Fruit fly (Drosophila melanogaster): ENCODE results near the gene CG12229.

Gene CG12229

dm6 chr3L:17402399-17402798 is 33.8 kb downstream of the CG12229 start:
- TF ChIP-seq EcR (GFP tag; optimal IDR thresholded peaks at IDR 0.05) (no peak), psq (optimal IDR thresholded peaks at IDR 0.05) (no peak), Dll (optimal IDR thresholded peaks at IDR 0.05) (no peak), CG8478 (optimal IDR thresholded peaks at IDR 0.05) (no peak), pan (optimal IDR thresholded peaks at IDR 0.05) (no peak)

dm6 chr3L:17401411-17401810 is 34.8 kb downstream of the CG12229 start:
- TF ChIP-seq psq (optimal IDR thresholded peaks at IDR 0.05): no peak
- TF ChIP-seq usp (GFP tag; optimal IDR thresholded peaks at IDR 0.05): no peak
- TF ChIP-seq Dll (optimal IDR thresholded peaks at IDR 0.05): no peak
- no peak for TF ChIP-seq CG8478 (optimal IDR thresholded peaks at IDR 0.05)
- TF ChIP-seq EcR (GFP tag; optimal IDR thresholded peaks at IDR 0.05): no peak
- TF ChIP-seq pan (optimal IDR thresholded peaks at IDR 0.05): no peak

- TF ChIP-seq pan (optimal IDR thresholded peaks at IDR 0.05): no peak
Measured at dm6 chr3L:17400911-17401310, 35.3 kb downstream of the CG12229 start.

- TF ChIP-seq psq (optimal IDR thresholded peaks at IDR 0.05) (no peak), Dll (optimal IDR thresholded peaks at IDR 0.05) (no peak), usp (GFP tag; optimal IDR thresholded peaks at IDR 0.05) (no peak), pan (optimal IDR thresholded peaks at IDR 0.05) (no peak)
Measured at dm6 chr3L:17399014-17399413, 37.2 kb downstream of the CG12229 start.

dm6 chr3L:17394435-17395017 is 41.7 kb downstream of the CG12229 start:
- TF ChIP-seq Dll (optimal IDR thresholded peaks at IDR 0.05) (no peak), EcR (GFP tag; optimal IDR thresholded peaks at IDR 0.05) (no peak), pan (optimal IDR thresholded peaks at IDR 0.05) (no peak), CG8478 (optimal IDR thresholded peaks at IDR 0.05) (no peak), usp (GFP tag; optimal IDR thresholded peaks at IDR 0.05) (no peak), psq (optimal IDR thresholded peaks at IDR 0.05) (no peak)

dm6 chr3L:17393098-17393497 is 43.1 kb downstream of the CG12229 start:
- TF ChIP-seq usp (GFP tag; optimal IDR thresholded peaks at IDR 0.05): no peak
- TF ChIP-seq pan (optimal IDR thresholded peaks at IDR 0.05): no peak
- TF ChIP-seq CG8478 (optimal IDR thresholded peaks at IDR 0.05): no peak
- TF ChIP-seq psq (optimal IDR thresholded peaks at IDR 0.05): no peak
- no peak for TF ChIP-seq EcR (GFP tag; optimal IDR thresholded peaks at IDR 0.05)
- TF ChIP-seq Dll (optimal IDR thresholded peaks at IDR 0.05): no peak

dm6 chr3L:17392412-17392811 is 43.8 kb downstream of the CG12229 start:
- TF ChIP-seq usp (GFP tag; optimal IDR thresholded peaks at IDR 0.05) (no peak), psq (optimal IDR thresholded peaks at IDR 0.05) (no peak), EcR (GFP tag; optimal IDR thresholded peaks at IDR 0.05) (no peak), CG8478 (optimal IDR thresholded peaks at IDR 0.05) (no peak), pan (optimal IDR thresholded peaks at IDR 0.05) (no peak), Dll (optimal IDR thresholded peaks at IDR 0.05) (no peak)

- TF ChIP-seq CG8478 (optimal IDR thresholded peaks at IDR 0.05) (no peak), EcR (GFP tag; optimal IDR thresholded peaks at IDR 0.05) (no peak), Dll (optimal IDR thresholded peaks at IDR 0.05) (no peak), psq (optimal IDR thresholded peaks at IDR 0.05) (no peak), usp (GFP tag; optimal IDR thresholded peaks at IDR 0.05) (no peak), pan (optimal IDR thresholded peaks at IDR 0.05) (no peak)
Measured at dm6 chr3L:17391132-17391531, 45.1 kb downstream of the CG12229 start.

dm6 chr3L:17388895-17389294 is 47.3 kb downstream of the CG12229 start, which contains the start of gene CG13731:
CG13731 (minus strand) TSS chr3L:17388956.
- TF ChIP-seq usp (GFP tag; optimal IDR thresholded peaks at IDR 0.05) (no peak), pan (optimal IDR thresholded peaks at IDR 0.05) (no peak), EcR (GFP tag; optimal IDR thresholded peaks at IDR 0.05) (no peak), psq (optimal IDR thresholded peaks at IDR 0.05) (no peak), CG8478 (optimal IDR thresholded peaks at IDR 0.05) (no peak), Dll (optimal IDR thresholded peaks at IDR 0.05) (no peak)

dm6 chr3L:17386612-17387382 is 49.4 kb downstream of the CG12229 start:
- no peak for TF ChIP-seq Dll (optimal IDR thresholded peaks at IDR 0.05)
- TF ChIP-seq EcR (GFP tag; optimal IDR thresholded peaks at IDR 0.05): no peak
- TF ChIP-seq CG8478 (optimal IDR thresholded peaks at IDR 0.05): no peak
- TF ChIP-seq usp (GFP tag; optimal IDR thresholded peaks at IDR 0.05): no peak
